Worm (Caenorhabditis elegans) whole organism, L2 larva: ENCODE data around the gene M163.21.

Source experiments
- F13H6.1 ChIP-seq: sonication (generic microtip); optimal IDR thresholded peaks from 2 replicates; lab custom pipeline; 2016; ENCODE audit warnings: missing genetic modification characterization, missing compliant biosample characterization
- R02D3.7 ChIP-seq: fragments of 150-350 bp; optimal IDR thresholded peaks from 2 replicates; lab custom pipeline; 2014; ENCODE audit warnings: missing biosample characterization, missing genetic modification characterization
- ZK546.5 ChIP-seq: sonication (generic microtip); optimal IDR thresholded peaks from 2 replicates; lab custom pipeline; 2017; ENCODE audit warnings: missing biosample characterization, missing genetic modification characterization
- alr-1 ChIP-seq: fragments of 150-350 bp; optimal IDR thresholded peaks from 2 replicates; lab custom pipeline; 2014; ENCODE audit warnings: missing biosample characterization, missing genetic modification characterization
- ama-1 ChIP-seq: fragments of 150-350 bp; optimal IDR thresholded peaks from 2 replicates; lab custom pipeline; 2018; ENCODE audit warnings: inconsistent platforms
- blmp-1 ChIP-seq: sonication (generic microtip); optimal IDR thresholded peaks from 2 replicates; lab custom pipeline; 2017; ENCODE audit warnings: missing genetic modification characterization, mild to moderate bottlenecking, missing compliant biosample characterization, antibody characterized with exemption, moderate library complexity; ENCODE audit not compliant: insufficient read depth
- egl-27 ChIP-seq: sonication (generic microtip); optimal IDR thresholded peaks from 3 replicates; lab custom pipeline; 2017; ENCODE audit warnings: missing biosample characterization, missing genetic modification reagents, missing genetic modification characterization
- nhr-237 ChIP-seq: fragments of 150-350 bp; optimal IDR thresholded peaks from 2 replicates; lab custom pipeline; 2014; ENCODE audit warnings: missing biosample characterization, missing genetic modification characterization
- nhr-77 ChIP-seq: fragments of 150-350 bp; optimal IDR thresholded peaks from 2 replicates; lab custom pipeline; 2014; ENCODE audit warnings: missing biosample characterization, missing genetic modification characterization
- skn-1 ChIP-seq: sonication (generic microtip); optimal IDR thresholded peaks from 2 replicates; lab custom pipeline; 2017; ENCODE audit warnings: missing biosample characterization, missing genetic modification characterization
- sma-9 ChIP-seq, 2 experiments: fragments of 150-350 bp in 1 of 2; sonication (generic microtip) in 1 of 2; optimal IDR thresholded peaks; 2 replicates each; lab custom pipeline; 2014 to 2016; ENCODE audit warnings: missing genetic modification characterization in 2 of 2, mild to moderate bottlenecking in 1 of 2, missing biosample characterization in 1 of 2, missing compliant biosample characterization in 1 of 2, missing genetic modification reagents in 1 of 2, moderate library complexity in 1 of 2
- snpc-4 ChIP-seq: fragments of 150-350 bp; optimal IDR thresholded peaks from 2 replicates; lab custom pipeline; 2014; ENCODE audit warnings: missing biosample characterization, missing genetic modification characterization
- unc-39 ChIP-seq: fragments of 150-350 bp; optimal IDR thresholded peaks from 2 replicates; lab custom pipeline; 2014; ENCODE audit warnings: missing biosample characterization, missing genetic modification characterization
- ztf-11 ChIP-seq: sonication (generic microtip); optimal IDR thresholded peaks from 2 replicates; lab custom pipeline; 2017; ENCODE audit warnings: missing biosample characterization, missing genetic modification characterization

DNA sequence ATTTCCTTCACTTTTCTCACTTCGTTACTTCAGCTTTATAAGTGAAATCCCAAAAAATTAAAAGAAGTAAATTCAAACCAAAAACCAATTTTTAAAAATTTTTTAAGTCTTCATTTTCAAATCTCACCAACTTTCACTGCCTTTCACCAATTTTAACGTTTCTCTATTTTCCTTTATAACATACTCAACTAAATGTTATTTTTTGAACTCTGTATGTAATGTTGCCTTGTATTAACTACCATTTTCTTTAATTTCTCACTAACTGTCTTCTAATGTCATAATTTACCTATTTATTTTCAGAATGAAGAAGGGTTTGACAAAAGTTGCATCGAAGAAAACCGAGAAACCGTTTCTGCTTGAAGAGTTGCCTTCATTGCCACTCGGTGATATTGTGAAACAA lies 21.9 kb upstream of the M163.21 start, which contains the start of gene F23D12.4:
- no peak for TF ChIP-seq blmp-1 (tag; lab: Kevin White, UChicago)
- TF ChIP-seq nhr-77, result no peak
- no peak for TF ChIP-seq nhr-237 (tag; lab: Kevin White, UChicago)
- no peak for TF ChIP-seq unc-39 (tag; lab: Kevin White, UChicago)
- no peak for TF ChIP-seq skn-1 (tag; lab: Kevin White, UChicago)
- no peak for TF ChIP-seq snpc-4 (tag; lab: Kevin White, UChicago)
- TF ChIP-seq egl-27, result no peak
- TF ChIP-seq ama-1 (lab: Kevin White, UChicago), result no peak
- no peak for TF ChIP-seq alr-1 (tag; lab: Kevin White, UChicago)
- no peak for TF ChIP-seq R02D3.7 (tag; lab: Kevin White, UChicago)
- TF ChIP-seq ZK546.5 (tag; lab: Kevin White, UChicago), result no peak
- no peak for TF ChIP-seq sma-9 (GFP tag; optimal IDR thresholded peaks at IDR 0.05; lab: Kevin White, UChicago)
- TF ChIP-seq sma-9 (tag; optimal IDR thresholded peaks at IDR 0.05; lab: Kevin White, UChicago), result no peak
- no peak for TF ChIP-seq ztf-11 (tag; lab: Kevin White, UChicago)
- no peak for TF ChIP-seq F13H6.1 (tag; lab: Kevin White, UChicago)
